1 fruit fly cellular context compared by ENCODE assay signal in genomic region chr3R:14749077-14749798, dm6.
TF ChIP-seq lines count a peak whose summit lies in the region.

No protein-coding gene starts in this region.

TF ChIP-seq in whole organism, embryonic, 481 proteins besides CTCF, POLR2A, EP300 and RAD21 (continued from another document and continues in another):
- TF ChIP-seq ase (GFP tag; IDR thresholded peaks at IDR 0.05; lab: Robert Waterston, UW) (no peak; the same call in 2 of the 3 replicates), otp (GFP tag; IDR thresholded peaks at IDR 0.05; lab: Robert Waterston, UW) (peak; percentile 79), luna (GFP tag; optimal IDR thresholded peaks at IDR 0.05; lab: Kevin White, UChicago) (no peak), CG17328 (GFP tag; IDR thresholded peaks at IDR 0.05; lab: Robert Waterston, UW) (peak; percentile 68), dm (GFP tag; optimal IDR thresholded peaks at IDR 0.05; lab: Kevin White, UChicago) (peak; percentile 35), sc (optimal IDR thresholded peaks at IDR 0.05; lab: Kevin White, UChicago) (no peak), sc (GFP tag; optimal IDR thresholded peaks at IDR 0.05; lab: Kevin White, UChicago) (peak; percentile 68), Nf-YA (GFP tag; IDR thresholded peaks at IDR 0.05; lab: Robert Waterston, UW) (peak; percentile 30; the same call in 1 of the 2 replicates), pho (GFP tag; optimal IDR thresholded peaks at IDR 0.05; lab: Kevin White, UChicago) (peak; percentile 75), NC2β (GFP tag; optimal IDR thresholded peaks at IDR 0.05; lab: Kevin White, UChicago) (peak; percentile 49), CG3838 (GFP tag; optimal IDR thresholded peaks at IDR 0.05; lab: Kevin White, UChicago) (no peak), caup (GFP tag; optimal IDR thresholded peaks at IDR 0.05; lab: Kevin White, UChicago; ENCODE audit: severe bottlenecking) (peak; percentile 92), salm (tag; optimal IDR thresholded peaks at IDR 0.05; lab: Kevin White, UChicago) (peak; percentile 82), CG17568 (GFP tag; optimal IDR thresholded peaks at IDR 0.05; lab: Kevin White, UChicago) (peak; percentile 94), Mes4 (GFP tag; optimal IDR thresholded peaks at IDR 0.05; lab: Kevin White, UChicago) (peak; percentile 60), CG2116 (GFP tag; optimal IDR thresholded peaks at IDR 0.05; lab: Kevin White, UChicago) (peak; percentile 56), CG11696 (GFP tag; IDR thresholded peaks at IDR 0.05; lab: Robert Waterston, UW) (peak; percentile 56; the same call in 1 of the 2 replicates), fu2 (GFP tag; optimal IDR thresholded peaks at IDR 0.05; lab: Kevin White, UChicago) (no peak), CG43689 (GFP tag; IDR thresholded peaks at IDR 0.05; lab: Robert Waterston, UW) (no peak), CG31388 (GFP tag; optimal IDR thresholded peaks at IDR 0.05; lab: Kevin White, UChicago) (no peak), ewg (GFP tag; optimal IDR thresholded peaks at IDR 0.05; lab: Kevin White, UChicago) (peak; percentile 44), toy (GFP tag; IDR thresholded peaks at IDR 0.05; lab: Robert Waterston, UW) (no peak), Fer3 (tag; optimal IDR thresholded peaks at IDR 0.05; lab: Kevin White, UChicago) (peak; percentile 84), Camta (GFP tag; optimal IDR thresholded peaks at IDR 0.05; lab: Kevin White, UChicago) (peak; percentile 75), sens-2 (GFP tag; IDR thresholded peaks at IDR 0.05; lab: Robert Waterston, UW) (0 out of 2 replicates have a peak, but pooled peaks have one; percentile 24), CG4328 (GFP tag; optimal IDR thresholded peaks at IDR 0.05; lab: Kevin White, UChicago) (peak; percentile 77), hth (optimal IDR thresholded peaks at IDR 0.05; lab: Kevin White, UChicago) (no peak), dmrt11E (tag; optimal IDR thresholded peaks at IDR 0.05; lab: Kevin White, UChicago) (peak; percentile 54), br (optimal IDR thresholded peaks at IDR 0.05; lab: Kevin White, UChicago) (no peak), emc (GFP tag; optimal IDR thresholded peaks at IDR 0.05; lab: Kevin White, UChicago) (peak; percentile 38), CG8388 (GFP tag; optimal IDR thresholded peaks at IDR 0.05; lab: Kevin White, UChicago) (peak; percentile 47), CG7786 (GFP tag; optimal IDR thresholded peaks at IDR 0.05; lab: Kevin White, UChicago) (peak; percentile 39), Xrp1 (GFP tag; IDR thresholded peaks at IDR 0.05; lab: Robert Waterston, UW) (peak; percentile 72), inv (GFP tag; IDR thresholded peaks at IDR 0.05; lab: Robert Waterston, UW; ENCODE audit: partially characterized antibody) (no peak), Gsc (GFP tag; IDR thresholded peaks at IDR 0.05; lab: Robert Waterston, UW) (no peak), CG1233 (GFP tag; optimal IDR thresholded peaks at IDR 0.05; lab: Kevin White, UChicago) (peak; percentile 86), usp (GFP tag; optimal IDR thresholded peaks at IDR 0.05; lab: Kevin White, UChicago) (no peak), Hr78 (GFP tag; optimal IDR thresholded peaks at IDR 0.05; lab: Kevin White, UChicago) (peak in 1 of 2 experiments; percentile 16), btn (GFP tag; optimal IDR thresholded peaks at IDR 0.05; lab: Kevin White, UChicago) (peak; percentile 39), CG6175 (GFP tag; IDR thresholded peaks at IDR 0.05; lab: Robert Waterston, UW) (no peak), ranshi (GFP tag; IDR thresholded peaks at IDR 0.05; lab: Robert Waterston, UW) (peak; percentile 33; the same call in 1 of the 2 replicates), CG6689 (GFP tag; IDR thresholded peaks at IDR 0.05; lab: Robert Waterston, UW) (no peak), CG18619 (GFP tag; optimal IDR thresholded peaks at IDR 0.05; lab: Kevin White, UChicago) (peak; percentile 71), CG15269 (tag; optimal IDR thresholded peaks at IDR 0.05; lab: Kevin White, UChicago) (peak; percentile 70), eyg (GFP tag; optimal IDR thresholded peaks at IDR 0.05; lab: Kevin White, UChicago) (peak; percentile 74), CG14014 (GFP tag; IDR thresholded peaks at IDR 0.05; lab: Robert Waterston, UW) (peak; percentile 64; the same call in 1 of the 2 replicates), dan (GFP tag; IDR thresholded peaks at IDR 0.05; lab: Robert Waterston, UW) (no peak), ems (GFP tag; optimal IDR thresholded peaks at IDR 0.05; lab: Kevin White, UChicago) (no peak), dmrt99B (tag; optimal IDR thresholded peaks at IDR 0.05; lab: Kevin White, UChicago) (peak; percentile 62), fd3F (GFP tag; optimal IDR thresholded peaks at IDR 0.05; lab: Kevin White, UChicago) (peak; percentile 72), lab (GFP tag; optimal IDR thresholded peaks at IDR 0.05; lab: Kevin White, UChicago) (peak; percentile 91), sima (GFP tag; optimal IDR thresholded peaks at IDR 0.05; lab: Kevin White, UChicago) (peak; percentile 45), dati (GFP tag; IDR thresholded peaks at IDR 0.05; lab: Robert Waterston, UW) (no peak), Atf6 (GFP tag; IDR thresholded peaks at IDR 0.05; lab: Robert Waterston, UW) (peak; percentile 76), CG16815 (GFP tag; optimal IDR thresholded peaks at IDR 0.05; lab: Kevin White, UChicago) (no peak), CG1647 (GFP tag; optimal IDR thresholded peaks at IDR 0.05; lab: Kevin White, UChicago) (peak; percentile 19), CG1603 (tag; optimal IDR thresholded peaks at IDR 0.05; lab: Kevin White, UChicago) (peak; percentile 77), CG5180 (GFP tag; optimal IDR thresholded peaks at IDR 0.05; lab: Kevin White, UChicago) (peak; percentile 76), chn (GFP tag; optimal IDR thresholded peaks at IDR 0.05; lab: Kevin White, UChicago) (no peak), CG13424 (tag; optimal IDR thresholded peaks at IDR 0.05; lab: Kevin White, UChicago) (peak; percentile 62), CG42726 (GFP tag; IDR thresholded peaks at IDR 0.05; lab: Robert Waterston, UW; ENCODE audit: partially characterized antibody) (peak; percentile 70; the same call in 1 of the 2 replicates), grn (GFP tag; optimal IDR thresholded peaks at IDR 0.05; lab: Kevin White, UChicago) (peak; percentile 78), CG9437 (GFP tag; optimal IDR thresholded peaks at IDR 0.05; lab: Kevin White, UChicago) (peak; percentile 15), ttk (GFP tag; IDR thresholded peaks at IDR 0.05; lab: Robert Waterston, UW) (no peak), CG6813 (GFP tag; optimal IDR thresholded peaks at IDR 0.05; lab: Kevin White, UChicago) (peak; percentile 92), Vsx1 (GFP tag; optimal IDR thresholded peaks at IDR 0.05; lab: Kevin White, UChicago) (peak; percentile 85), h (optimal IDR thresholded peaks at IDR 0.05; lab: Kevin White, UChicago) (no peak), CG17912 (GFP tag; optimal IDR thresholded peaks at IDR 0.05; lab: Kevin White, UChicago) (peak; percentile 77), CG34376 (GFP tag; optimal IDR thresholded peaks at IDR 0.05; lab: Kevin White, UChicago) (peak; percentile 82), knrl (GFP tag; IDR thresholded peaks at IDR 0.05; lab: Robert Waterston, UW; ENCODE audit: partially characterized antibody) (no peak), D19B (GFP tag; optimal IDR thresholded peaks at IDR 0.05; lab: Kevin White, UChicago) (peak; percentile 21), ind (GFP tag; optimal IDR thresholded peaks at IDR 0.05; lab: Kevin White, UChicago) (no peak), cato (GFP tag; optimal IDR thresholded peaks at IDR 0.05; lab: Kevin White, UChicago; ENCODE audit: borderline replicate concordance) (peak; percentile 3), HLH4C (GFP tag; IDR thresholded peaks at IDR 0.05; lab: Robert Waterston, UW; ENCODE audit: partially characterized antibody) (peak; percentile 22; the same call in 1 of the 3 replicates), CG1832 (GFP tag; optimal IDR thresholded peaks at IDR 0.05; lab: Kevin White, UChicago) (no peak), CG12071 (GFP tag; optimal IDR thresholded peaks at IDR 0.05; lab: Kevin White, UChicago) (peak; percentile 90), Oaz (GFP tag; IDR thresholded peaks at IDR 0.05; lab: Robert Waterston, UW) (no peak), shn (GFP tag; optimal IDR thresholded peaks at IDR 0.05; lab: Kevin White, UChicago) (peak; percentile 40), Neu2 (GFP tag; optimal IDR thresholded peaks at IDR 0.05; lab: Kevin White, UChicago; ENCODE audit: borderline replicate concordance) (no peak), jumu (GFP tag; optimal IDR thresholded peaks at IDR 0.05; lab: Kevin White, UChicago) (peak; percentile 0), CG14965 (GFP tag; optimal IDR thresholded peaks at IDR 0.05; lab: Kevin White, UChicago; ENCODE audit: borderline replicate concordance) (peak; percentile 23), amos (GFP tag; IDR thresholded peaks at IDR 0.05; lab: Robert Waterston, UW; ENCODE audit: partially characterized antibody) (peak; percentile 59; the same call in 1 of the 2 replicates), nmo (GFP tag; optimal IDR thresholded peaks at IDR 0.05; lab: Kevin White, UChicago) (peak; percentile 36), pros (GFP tag; optimal IDR thresholded peaks at IDR 0.05; lab: Kevin White, UChicago) (peak; percentile 51), GATAe (GFP tag; conservative IDR thresholded peaks at IDR 0.05; lab: Robert Waterston, UW) (no peak; the same call in 1 of the 2 replicates), sob (GFP tag; IDR thresholded peaks at IDR 0.05; lab: Robert Waterston, UW) (peak; percentile 69; the same call in 1 of the 2 replicates), CG15011 (GFP tag; optimal IDR thresholded peaks at IDR 0.05; lab: Kevin White, UChicago) (peak; percentile 75), CG7839 (tag; optimal IDR thresholded peaks at IDR 0.05; lab: Kevin White, UChicago) (peak; percentile 66), CG5245 (GFP tag; optimal IDR thresholded peaks at IDR 0.05; lab: Kevin White, UChicago) (peak; percentile 35), CG7556 (GFP tag; optimal IDR thresholded peaks at IDR 0.05; lab: Kevin White, UChicago) (peak; percentile 75), TFAM (GFP tag; optimal IDR thresholded peaks at IDR 0.05; lab: Kevin White, UChicago) (peak; percentile 26), CG2120 (GFP tag; optimal IDR thresholded peaks at IDR 0.05; lab: Kevin White, UChicago) (peak; percentile 49), Dek (tag; optimal IDR thresholded peaks at IDR 0.05; lab: Kevin White, UChicago) (peak; percentile 54), kay (GFP tag; optimal IDR thresholded peaks at IDR 0.05; lab: Kevin White, UChicago) (peak; percentile 55), CG2202 (tag; optimal IDR thresholded peaks at IDR 0.05; lab: Kevin White, UChicago) (peak; percentile 84), Lim3 (GFP tag; IDR thresholded peaks at IDR 0.05; lab: Robert Waterston, UW) (no peak), CG30020 (tag; optimal IDR thresholded peaks at IDR 0.05; lab: Kevin White, UChicago) (peak; percentile 3), CG12219 (GFP tag; optimal IDR thresholded peaks at IDR 0.05; lab: Kevin White, UChicago) (peak; percentile 78), grau (tag; optimal IDR thresholded peaks at IDR 0.05; lab: Kevin White, UChicago) (peak; percentile 62), MESR4 (GFP tag; optimal IDR thresholded peaks at IDR 0.05; lab: Kevin White, UChicago) (peak; percentile 37), pita (GFP tag; optimal IDR thresholded peaks at IDR 0.05; lab: Kevin White, UChicago) (no peak), CkIIα-i1 (GFP tag; IDR thresholded peaks at IDR 0.05; lab: Robert Waterston, UW) (no peak; the same call in 1 of the 2 replicates), jing (GFP tag; optimal IDR thresholded peaks at IDR 0.05; lab: Kevin White, UChicago) (no peak), NFAT (GFP tag; IDR thresholded peaks at IDR 0.05; lab: Robert Waterston, UW) (no peak), CG16863 (GFP tag; optimal IDR thresholded peaks at IDR 0.05; lab: Kevin White, UChicago) (peak; percentile 22), B-H2 (GFP tag; optimal IDR thresholded peaks at IDR 0.05; lab: Kevin White, UChicago) (peak; percentile 37), Opbp (GFP tag; IDR thresholded peaks at IDR 0.05; lab: Robert Waterston, UW; ENCODE audit: partially characterized antibody) (peak; percentile 67; the same call in 2 of the 3 replicates), CG10462 (GFP tag; optimal IDR thresholded peaks at IDR 0.05; lab: Kevin White, UChicago) (peak; percentile 8), CG12155 (GFP tag; optimal IDR thresholded peaks at IDR 0.05; lab: Kevin White, UChicago) (peak; percentile 45), lov (optimal IDR thresholded peaks at IDR 0.05; lab: Kevin White, UChicago) (no peak), lov (GFP tag; IDR thresholded peaks at IDR 0.05; lab: Robert Waterston, UW) (peak; percentile 65; the same call in 1 of the 3 replicates), sisA (GFP tag; IDR thresholded peaks at IDR 0.05; lab: Robert Waterston, UW) (no peak), hbn (GFP tag; IDR thresholded peaks at IDR 0.05; lab: Robert Waterston, UW; ENCODE audit: partially characterized antibody) (no peak; the same call in 1 of the 2 replicates), nom (GFP tag; optimal IDR thresholded peaks at IDR 0.05; lab: Kevin White, UChicago) (peak; percentile 76), CG18599 (GFP tag; optimal IDR thresholded peaks at IDR 0.05; lab: Kevin White, UChicago) (peak; percentile 87), CHES-1-like (GFP tag; optimal IDR thresholded peaks at IDR 0.05; lab: Kevin White, UChicago) (peak; percentile 61), Awh (GFP tag; IDR thresholded peaks at IDR 0.05; lab: Robert Waterston, UW) (peak; percentile 66), Tbp (GFP tag; optimal IDR thresholded peaks at IDR 0.05; lab: Kevin White, UChicago) (no peak), Dref (GFP tag; IDR thresholded peaks at IDR 0.05; lab: Robert Waterston, UW) (no peak), CG13296 (GFP tag; optimal IDR thresholded peaks at IDR 0.05; lab: Kevin White, UChicago) (peak; percentile 86), tap (tag; optimal IDR thresholded peaks at IDR 0.05; lab: Kevin White, UChicago) (peak; percentile 60), dimm (GFP tag; IDR thresholded peaks at IDR 0.05; lab: Robert Waterston, UW) (no peak), CG2889 (GFP tag; IDR thresholded peaks at IDR 0.05; lab: Robert Waterston, UW) (no peak), CG8359 (GFP tag; optimal IDR thresholded peaks at IDR 0.05; lab: Kevin White, UChicago; ENCODE audit: borderline replicate concordance) (peak; percentile 69), tin (GFP tag; optimal IDR thresholded peaks at IDR 0.05; lab: Kevin White, UChicago) (peak; percentile 15), H2.0 (GFP tag; IDR thresholded peaks at IDR 0.05; lab: Robert Waterston, UW) (0 out of 2 replicates have a peak, but pooled peaks have one; percentile 16), zen (tag; optimal IDR thresholded peaks at IDR 0.05; lab: Kevin White, UChicago) (peak; percentile 43), Atf3 (GFP tag; optimal IDR thresholded peaks at IDR 0.05; lab: Kevin White, UChicago) (peak; percentile 1), CG17186 (GFP tag; optimal IDR thresholded peaks at IDR 0.05; lab: Kevin White, UChicago) (peak; percentile 24)
